Worm (Caenorhabditis elegans) whole organism, L1 larva: Measurements from ENCODE around the gene Y71H2AM.1.

Experiments used
- C16A3.4 ChIP-seq: fragments of 150-350 bp; optimal IDR thresholded peaks from 2 replicates; lab custom pipeline; 2014; ENCODE audit warnings: missing biosample characterization, missing genetic modification characterization
- C34B4.2 ChIP-seq: sonication (generic microtip); optimal IDR thresholded peaks from 2 replicates; lab custom pipeline; 2017; ENCODE audit warnings: mild to moderate bottlenecking, missing genetic modification characterization, missing compliant biosample characterization
- F16B12.6 ChIP-seq: fragments of 150-350 bp; optimal IDR thresholded peaks from 2 replicates; lab custom pipeline; 2014; ENCODE audit warnings: missing biosample characterization, missing genetic modification characterization
- Y116A8C.19 ChIP-seq: sonication (generic microtip); optimal IDR thresholded peaks from 2 replicates; lab custom pipeline; 2016; ENCODE audit warnings: missing compliant biosample characterization, missing genetic modification characterization, borderline replicate concordance
- aly-2 ChIP-seq: fragments of 150-350 bp; optimal IDR thresholded peaks from 2 replicates; lab custom pipeline; 2014; ENCODE audit warnings: missing biosample characterization, missing genetic modification characterization
- ama-1 ChIP-seq: fragments of 150-350 bp; optimal IDR thresholded peaks from 2 replicates; lab custom pipeline; 2014
- ceh-8 ChIP-seq: fragments of 200-800 bp; sonication (Bioruptor generic); optimal IDR thresholded peaks from 2 replicates; lab custom pipeline; 2018; ENCODE audit warnings: mild to moderate bottlenecking, missing genetic modification characterization, moderate library complexity, missing compliant biosample characterization
- ceh-90 ChIP-seq: sonication (generic microtip); optimal IDR thresholded peaks from 2 replicates; lab custom pipeline; 2016; ENCODE audit warnings: missing genetic modification characterization, missing compliant biosample characterization
- ces-1 ChIP-seq: fragments of 150-350 bp; optimal IDR thresholded peaks from 2 replicates; lab custom pipeline; 2014; ENCODE audit warnings: missing biosample characterization, missing genetic modification reagents, missing genetic modification characterization
- dsc-1 ChIP-seq: sonication (generic microtip); optimal IDR thresholded peaks from 2 replicates; lab custom pipeline; 2016; ENCODE audit warnings: mild to moderate bottlenecking, missing genetic modification characterization, missing compliant biosample characterization
- efl-1 ChIP-seq, 4 experiments: fragments of 150-350 bp; optimal IDR thresholded peaks in 3 of 4; peaks in 1 of 4; 1 replicate in 1 of 4; 2 replicates in 3 of 4; lab custom pipeline; 2014; ENCODE audit warnings: missing biosample characterization in 2 of 4, missing genetic modification characterization in 2 of 4, missing genetic modification reagents in 2 of 4
- egl-13 ChIP-seq: sonication (generic microtip); optimal IDR thresholded peaks from 2 replicates; lab custom pipeline; 2016; ENCODE audit warnings: missing genotype, missing genetic modification reagents, missing genetic modification characterization, missing compliant biosample characterization
- elt-2 ChIP-seq: sonication (generic microtip); optimal IDR thresholded peaks from 2 replicates; lab custom pipeline; 2016; ENCODE audit warnings: missing genetic modification characterization, mild to moderate bottlenecking, inconsistent platforms, missing compliant biosample characterization, missing genetic modification reagents
- elt-3 ChIP-seq, 6 experiments: fragments of 150-350 bp in 1 of 6; sonication (generic microtip); optimal IDR thresholded peaks; 2 replicates each; lab custom pipeline; 2017 to 2018; ENCODE audit warnings: missing biosample characterization in 6 of 6, missing genetic modification characterization in 6 of 6, inconsistent platforms in 1 of 6
- ets-5 ChIP-seq: fragments of 200-800 bp; sonication (Bioruptor generic); IDR thresholded peaks from 2 replicates; pipeline ENCODE4 v1.3.6; 2022; ENCODE audit warnings: missing genetic modification characterization, missing compliant biosample characterization
- fkh-10 ChIP-seq: sonication (generic microtip); optimal IDR thresholded peaks from 2 replicates; lab custom pipeline; 2017; ENCODE audit warnings: missing biosample characterization, missing genetic modification reagents, missing genetic modification characterization
- fkh-4 ChIP-seq: sonication (generic microtip); optimal IDR thresholded peaks from 2 replicates; lab custom pipeline; 2016; ENCODE audit warnings: missing compliant biosample characterization, missing genetic modification characterization, borderline replicate concordance
- fkh-8 ChIP-seq: sonication (generic microtip); optimal IDR thresholded peaks from 2 replicates; lab custom pipeline; 2016; ENCODE audit warnings: mild to moderate bottlenecking, missing genetic modification characterization, missing compliant biosample characterization
- fos-1 ChIP-seq: fragments of 150-350 bp; optimal IDR thresholded peaks from 2 replicates; lab custom pipeline; 2014; ENCODE audit warnings: missing biosample characterization, missing genetic modification characterization
- hpl-2 ChIP-seq: fragments of 150-350 bp; optimal IDR thresholded peaks from 2 replicates; lab custom pipeline; 2014; ENCODE audit warnings: missing biosample characterization, missing genetic modification reagents, missing genetic modification characterization
- jun-1 ChIP-seq: fragments of 150-350 bp; optimal IDR thresholded peaks from 2 replicates; lab custom pipeline; 2014; ENCODE audit warnings: missing biosample characterization, missing genetic modification reagents, missing genetic modification characterization
- lin-14 ChIP-seq: fragments of 200-800 bp; sonication (Bioruptor generic); optimal IDR thresholded peaks from 2 replicates; lab custom pipeline; 2018; ENCODE audit warnings: mild to moderate bottlenecking, missing genetic modification characterization, moderate library complexity, missing compliant biosample characterization
- lin-15B ChIP-seq: fragments of 150-350 bp; sonication (generic microtip); optimal IDR thresholded peaks from 3 replicates; lab custom pipeline; 2014; ENCODE audit warnings: missing biosample characterization, missing genetic modification characterization
- lir-3 ChIP-seq: sonication (generic microtip); optimal IDR thresholded peaks from 2 replicates; lab custom pipeline; 2016; ENCODE audit warnings: mild to moderate bottlenecking, missing genetic modification characterization, moderate library complexity, missing compliant biosample characterization; ENCODE audit not compliant: poor library complexity
- lsy-2 ChIP-seq, 2 experiments: fragments of 150-350 bp; optimal IDR thresholded peaks; 2 replicates each; lab custom pipeline; 2014; ENCODE audit warnings: missing biosample characterization in 2 of 2, missing genetic modification characterization in 2 of 2
- mab-9 ChIP-seq: fragments of 200-800 bp; sonication (Bioruptor generic); IDR thresholded peaks from 2 replicates; pipeline ENCODE4 v1.3.6; 2022; ENCODE audit warnings: missing genetic modification reagents, missing genetic modification characterization, missing compliant biosample characterization
- mdl-1 ChIP-seq, 2 experiments: fragments of 150-350 bp; optimal IDR thresholded peaks; 2 replicates each; lab custom pipeline; 2014 to 2017; ENCODE audit warnings: missing biosample characterization in 2 of 2, missing genetic modification characterization in 2 of 2, inconsistent platforms in 1 of 2
- mep-1 ChIP-seq: fragments of 150-350 bp; optimal IDR thresholded peaks from 2 replicates; lab custom pipeline; 2014; ENCODE audit warnings: missing biosample characterization, missing genetic modification characterization
- nhr-12 ChIP-seq: sonication (generic microtip); optimal IDR thresholded peaks from 2 replicates; lab custom pipeline; 2017; ENCODE audit warnings: missing biosample characterization, missing genetic modification characterization
- nhr-19 ChIP-seq: fragments of 200-800 bp; sonication (Bioruptor generic); conservative IDR thresholded peaks from 2 replicates; pipeline ENCODE4 v1.3.6; 2022; ENCODE audit warnings: missing genetic modification characterization, missing compliant biosample characterization
- nhr-20 ChIP-seq: sonication (generic microtip); optimal IDR thresholded peaks from 2 replicates; lab custom pipeline; 2016; ENCODE audit warnings: mild to moderate bottlenecking, missing genetic modification characterization, missing compliant biosample characterization
- nhr-71 ChIP-seq: sonication (generic microtip); optimal IDR thresholded peaks from 2 replicates; lab custom pipeline; 2016; ENCODE audit warnings: mild to moderate bottlenecking, missing genetic modification characterization, moderate library complexity, missing compliant biosample characterization
- nhr-76 ChIP-seq: sonication (generic microtip); optimal IDR thresholded peaks from 2 replicates; lab custom pipeline; 2017; ENCODE audit warnings: missing biosample characterization, missing genetic modification characterization
- pag-3 ChIP-seq: sonication (generic microtip); optimal IDR thresholded peaks from 2 replicates; lab custom pipeline; 2017; ENCODE audit warnings: missing genetic modification characterization, mild to moderate bottlenecking, missing compliant biosample characterization, antibody characterized with exemption, borderline replicate concordance; ENCODE audit not compliant: insufficient read depth
- pax-3 ChIP-seq: fragments of 200-800 bp; sonication (Bioruptor generic); optimal IDR thresholded peaks from 2 replicates; lab custom pipeline; 2018; ENCODE audit warnings: mild to moderate bottlenecking, missing genetic modification characterization, moderate library complexity, missing compliant biosample characterization
- rnt-1 ChIP-seq: sonication (generic microtip); optimal IDR thresholded peaks from 2 replicates; lab custom pipeline; 2016; ENCODE audit warnings: mild to moderate bottlenecking, missing genetic modification characterization, moderate library complexity, missing compliant biosample characterization
- snu-23 ChIP-seq: sonication (generic microtip); optimal IDR thresholded peaks from 2 replicates; lab custom pipeline; 2016; ENCODE audit warnings: missing genetic modification characterization, missing compliant biosample characterization
- sox-4 ChIP-seq: sonication (generic microtip); optimal IDR thresholded peaks from 2 replicates; lab custom pipeline; 2016; ENCODE audit warnings: missing genetic modification characterization, missing compliant biosample characterization
- sptf-1 ChIP-seq: fragments of 150-350 bp; optimal IDR thresholded peaks from 2 replicates; lab custom pipeline; 2014; ENCODE audit warnings: missing biosample characterization, missing genetic modification characterization
- swsn-7 ChIP-seq: sonication (generic microtip); optimal IDR thresholded peaks from 2 replicates; lab custom pipeline; 2016; ENCODE audit warnings: missing genetic modification characterization, missing compliant biosample characterization
- unc-130 ChIP-seq: fragments of 150-350 bp; optimal IDR thresholded peaks from 2 replicates; lab custom pipeline; 2017; ENCODE audit warnings: missing biosample characterization, missing genetic modification characterization, inconsistent platforms
- unc-30 ChIP-seq: sonication (generic microtip); optimal IDR thresholded peaks from 2 replicates; lab custom pipeline; 2017; ENCODE audit warnings: missing biosample characterization, missing genetic modification characterization
- unc-62 ChIP-seq: fragments of 150-350 bp; optimal IDR thresholded peaks from 2 replicates; lab custom pipeline; 2014; ENCODE audit warnings: missing biosample characterization, missing genetic modification reagents, missing genetic modification characterization
- unc-86 ChIP-seq: sonication (generic microtip); optimal IDR thresholded peaks from 2 replicates; lab custom pipeline; 2016; ENCODE audit warnings: missing genetic modification characterization, missing compliant biosample characterization
- vab-15 ChIP-seq: sonication (generic microtip); optimal IDR thresholded peaks from 2 replicates; lab custom pipeline; 2017; ENCODE audit warnings: missing genotype, mild to moderate bottlenecking, missing genetic modification characterization, missing compliant biosample characterization
- zag-1 ChIP-seq: fragments of 150-350 bp; optimal IDR thresholded peaks from 2 replicates; lab custom pipeline; 2014; ENCODE audit warnings: missing biosample characterization, missing genetic modification characterization
- zip-4 ChIP-seq: fragments of 200-800 bp; sonication (Bioruptor generic); optimal IDR thresholded peaks from 2 replicates; lab custom pipeline; 2018; ENCODE audit warnings: mild to moderate bottlenecking, missing genetic modification characterization, moderate library complexity, missing compliant biosample characterization
- ztf-11 ChIP-seq, 2 experiments: sonication (generic microtip); optimal IDR thresholded peaks; 2 replicates each; lab custom pipeline; 2016 to 2017; ENCODE audit warnings: missing genetic modification characterization in 2 of 2, missing biosample characterization in 1 of 2, missing compliant biosample characterization in 1 of 2
- ztf-4 ChIP-seq: fragments of 150-350 bp; optimal IDR thresholded peaks from 2 replicates; lab custom pipeline; 2014; ENCODE audit warnings: missing biosample characterization, missing genetic modification characterization

The Y71H2AM.1 gene

DNA sequence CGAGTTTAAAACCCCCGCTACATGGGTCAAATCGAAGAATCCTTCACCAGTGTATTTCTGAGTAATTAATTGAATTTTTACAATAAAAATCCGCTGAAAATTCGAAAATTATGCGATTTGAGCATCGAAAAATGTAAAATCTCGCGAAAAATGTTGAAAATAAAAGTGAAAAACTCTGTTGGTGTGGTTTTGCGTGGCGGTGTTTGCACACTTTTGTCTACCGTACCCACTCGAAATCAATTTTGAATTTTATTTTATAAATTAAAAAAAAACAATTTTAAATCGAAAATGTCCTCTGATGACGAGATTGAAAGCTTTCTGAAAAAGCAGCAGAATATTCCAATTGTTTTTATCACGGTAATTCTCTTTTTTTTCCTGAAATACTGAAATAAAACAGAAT is 46.1 kb upstream of the Y71H2AM.1 start, which contains the start of gene Y71H2AM.6 (continued):
- peak; percentile 20 for TF ChIP-seq aly-2
- TF ChIP-seq mab-9 (GFP tag; lab: Robert Waterston, UW) = no peak
- peak; percentile 46 for TF ChIP-seq nhr-19 (GFP tag; lab: Robert Waterston, UW)
- TF ChIP-seq pax-3 (tag; lab: Kevin White, UChicago) = peak; percentile 17
- peak; percentile 59 for TF ChIP-seq nhr-71 (tag; lab: Kevin White, UChicago)
- TF ChIP-seq mdl-1 (tag; optimal IDR thresholded peaks at IDR 0.05; lab: Kevin White, UChicago) = no peak
- TF ChIP-seq hpl-2 (GFP tag; lab: Kevin White, UChicago) = no peak
- no peak for TF ChIP-seq vab-15 (tag; lab: Kevin White, UChicago)
- peak; percentile 41 for TF ChIP-seq lin-14 (GFP tag; lab: Kevin White, UChicago)
- TF ChIP-seq nhr-20 (tag; lab: Kevin White, UChicago) = peak; percentile 39
- TF ChIP-seq elt-3 (tag; optimal IDR thresholded peaks at IDR 0.05; lab: Kevin White, UChicago) = peak in 1 of 6 experiments; percentile 4
- peak; percentile 90 for TF ChIP-seq mep-1 (tag; lab: Kevin White, UChicago)
- TF ChIP-seq zip-4 (GFP tag; lab: Kevin White, UChicago) = no peak
- TF ChIP-seq unc-62 (GFP tag; lab: Kevin White, UChicago) = no peak
- TF ChIP-seq sox-4 = no peak
- peak; percentile 36 for TF ChIP-seq dsc-1
- TF ChIP-seq lin-15B = peak; percentile 23
- TF ChIP-seq pag-3 (tag; lab: Kevin White, UChicago) = no peak
- no peak for TF ChIP-seq ama-1 (lab: Kevin White, UChicago)
- no peak for TF ChIP-seq lir-3
- no peak for TF ChIP-seq ets-5 (GFP tag; lab: Robert Waterston, UW)
- TF ChIP-seq ztf-11 (tag; optimal IDR thresholded peaks at IDR 0.05; lab: Kevin White, UChicago) = no peak
- no peak for TF ChIP-seq ceh-90
- TF ChIP-seq efl-1 (optimal IDR thresholded peaks at IDR 0.05; lab: Kevin White, UChicago) = peak; percentile 52 to 67
- peak; percentile 74 to 95 for TF ChIP-seq efl-1 (GFP tag; optimal IDR thresholded peaks at IDR 0.05 in 1 of 2; lab: Kevin White, UChicago)
- peak; percentile 23 for TF ChIP-seq fos-1 (tag; lab: Kevin White, UChicago)
- TF ChIP-seq nhr-76 = no peak
- TF ChIP-seq ztf-4 (tag; lab: Kevin White, UChicago) = no peak
- no peak for TF ChIP-seq rnt-1 (tag; lab: Kevin White, UChicago)
- TF ChIP-seq unc-130 (tag; lab: Kevin White, UChicago) = peak; percentile 44
- TF ChIP-seq egl-13 (tag; lab: Kevin White, UChicago) = no peak
- TF ChIP-seq unc-30 = no peak
- TF ChIP-seq sptf-1 = no peak
- no peak for TF ChIP-seq ceh-8
- peak; percentile 35 for TF ChIP-seq unc-86 (tag; lab: Kevin White, UChicago)
- no peak for TF ChIP-seq fkh-10
- TF ChIP-seq fkh-8 = peak; percentile 39
- no peak for TF ChIP-seq elt-2 (tag; lab: Kevin White, UChicago)
- TF ChIP-seq F16B12.6 (tag; lab: Kevin White, UChicago) = peak; percentile 87
- TF ChIP-seq C16A3.4 (tag; lab: Kevin White, UChicago) = peak; percentile 44
- TF ChIP-seq snu-23 (GFP tag; lab: Kevin White, UChicago) = peak; percentile 68
- TF ChIP-seq jun-1 (tag; lab: Kevin White, UChicago) = no peak
- TF ChIP-seq ces-1 = no peak
- TF ChIP-seq lsy-2 (tag; optimal IDR thresholded peaks at IDR 0.05; lab: Kevin White, UChicago) = peak; percentile 99
- no peak for TF ChIP-seq fkh-4
- no peak for TF ChIP-seq Y116A8C.19 (tag; lab: Kevin White, UChicago)
- no peak for TF ChIP-seq nhr-12 (tag; lab: Kevin White, UChicago)
- no peak for TF ChIP-seq zag-1 (tag; lab: Kevin White, UChicago)
- TF ChIP-seq swsn-7 (tag; lab: Kevin White, UChicago) = peak; percentile 57
- TF ChIP-seq C34B4.2 (tag; lab: Kevin White, UChicago) = no peak
